Worm (Caenorhabditis elegans): ENCODE results near the gene twk-6.

DNA sequence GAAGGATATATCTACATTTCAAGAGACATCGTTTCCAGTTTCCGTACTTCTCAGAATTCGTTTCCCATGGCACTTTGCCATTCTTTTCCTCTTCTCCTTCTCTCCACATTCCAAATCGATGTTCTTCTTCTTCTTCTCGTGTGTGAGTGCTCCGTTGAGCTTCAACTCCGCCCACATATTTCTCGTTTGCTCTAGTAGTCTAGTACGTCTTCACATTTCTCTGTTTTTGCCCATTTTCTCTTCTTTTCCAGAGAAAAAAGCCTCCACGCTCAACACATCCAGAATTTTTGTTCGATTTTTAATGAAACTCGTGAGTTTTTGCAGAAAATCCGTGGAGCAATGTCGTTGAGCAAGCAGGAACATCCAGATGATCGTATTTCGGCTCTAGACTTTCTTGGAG, 33.8 kb upstream of the twk-6 start, which contains the start of gene T04A8.18:
- TF ChIP-seq bed-3 (GFP tag; optimal IDR thresholded peaks at IDR 0.05), result no peak
- no peak for TF ChIP-seq elt-1 (tag; optimal IDR thresholded peaks at IDR 0.05; ENCODE audit: borderline replicate concordance, insufficient read depth)
- no peak for TF ChIP-seq ztf-11 (tag; optimal IDR thresholded peaks at IDR 0.05)
- TF ChIP-seq M03D4.4 (tag; optimal IDR thresholded peaks at IDR 0.05), result no peak
- TF ChIP-seq ces-1 (GFP tag; optimal IDR thresholded peaks at IDR 0.05), result no peak
